Fruit fly (Drosophila melanogaster): ENCODE data around the gene CG32793.

DNA sequence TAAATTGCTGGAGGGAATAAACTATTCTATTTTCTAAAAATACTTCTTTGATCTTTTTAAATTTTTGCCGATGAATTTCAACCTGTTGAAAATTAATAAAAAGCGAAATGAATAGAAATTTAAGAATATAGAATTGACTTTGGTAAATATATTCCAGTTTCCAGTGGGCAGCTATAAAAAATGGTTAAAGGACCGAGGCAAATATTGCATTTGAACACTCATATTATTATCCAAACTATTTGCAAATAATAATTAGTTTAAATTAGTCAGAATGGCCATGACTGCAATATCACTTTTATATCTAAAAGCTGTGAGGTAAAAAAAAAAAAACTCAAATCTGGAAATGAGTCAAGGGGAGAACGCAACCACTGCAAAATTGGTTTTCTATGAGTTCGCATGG, 5.2 kb downstream of the CG32793 start, which contains the start of gene CG3592:
- no peak for TF ChIP-seq tj (GFP tag; optimal IDR thresholded peaks at IDR 0.05)
- no peak for TF ChIP-seq CG1620 (GFP tag; optimal IDR thresholded peaks at IDR 0.05)
- no peak for TF ChIP-seq Mnt (GFP tag; optimal IDR thresholded peaks at IDR 0.05)

Data from whole organism, adult.